Fruit fly (Drosophila melanogaster): ENCODE data around the gene indra.
A peak's percentile ranks its signal among the peaks of the same experiment; 100 is the strongest.

The indra gene

DNA sequence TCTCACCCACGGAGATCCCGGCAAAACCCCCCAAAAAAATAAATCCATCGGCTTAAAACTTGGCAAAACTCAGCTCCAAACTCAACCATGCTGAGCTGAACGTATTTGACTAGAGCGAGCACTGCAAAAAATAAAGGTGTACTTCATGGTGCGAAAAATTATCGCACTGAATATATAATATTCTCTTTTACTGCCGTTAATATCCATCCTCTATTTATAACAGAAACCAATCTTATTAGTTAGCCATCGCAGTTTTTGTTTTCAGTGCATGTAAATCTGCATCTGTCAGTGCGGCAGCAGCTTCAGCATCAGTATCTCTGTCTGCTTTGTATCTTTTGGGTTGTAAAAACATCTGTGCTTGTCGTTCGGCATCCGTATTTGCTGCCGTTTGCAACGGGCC is 28.7 kb upstream of the indra start (continued):
- TF ChIP-seq sim (GFP tag; IDR thresholded peaks at IDR 0.05) (no peak), knrl (GFP tag; IDR thresholded peaks at IDR 0.05; ENCODE audit: partially characterized antibody) (no peak), grn (GFP tag; optimal IDR thresholded peaks at IDR 0.05) (no peak), ro (GFP tag; IDR thresholded peaks at IDR 0.05) (no peak), insv (GFP tag; optimal IDR thresholded peaks at IDR 0.05) (no peak), Bteb2 (GFP tag; optimal IDR thresholded peaks at IDR 0.05) (no peak), HmgZ (tag; optimal IDR thresholded peaks at IDR 0.05) (no peak), fu2 (GFP tag; optimal IDR thresholded peaks at IDR 0.05) (no peak), bigmax (GFP tag; optimal IDR thresholded peaks at IDR 0.05) (no peak), CG11696 (GFP tag; IDR thresholded peaks at IDR 0.05) (no peak), h (optimal IDR thresholded peaks at IDR 0.05) (no peak), zfh1 (GFP tag; IDR thresholded peaks at IDR 0.05) (no peak), CG9817 (tag; optimal IDR thresholded peaks at IDR 0.05) (no peak), ftz-f1 (GFP tag; optimal IDR thresholded peaks at IDR 0.05) (no peak), BtbVII (GFP tag; optimal IDR thresholded peaks at IDR 0.05) (no peak), sisA (GFP tag; IDR thresholded peaks at IDR 0.05) (peak; percentile 23; the same call in 1 of the 2 replicates), Antp (GFP tag; optimal IDR thresholded peaks at IDR 0.05) (peak; percentile 14), CG8478 (optimal IDR thresholded peaks at IDR 0.05) (no peak), CG42726 (GFP tag; IDR thresholded peaks at IDR 0.05; ENCODE audit: partially characterized antibody) (no peak), CG14441 (GFP tag; IDR thresholded peaks at IDR 0.05) (peak; percentile 60), Ssrp (tag; optimal IDR thresholded peaks at IDR 0.05) (peak; percentile 29), D19B (GFP tag; optimal IDR thresholded peaks at IDR 0.05) (no peak), gro (GFP tag; optimal IDR thresholded peaks at IDR 0.05) (no peak), CG7786 (GFP tag; optimal IDR thresholded peaks at IDR 0.05) (no peak), grau (tag; optimal IDR thresholded peaks at IDR 0.05) (peak; percentile 24), CG13287 (GFP tag; IDR thresholded peaks at IDR 0.05; ENCODE audit: partially characterized antibody) (no peak), Dek (tag; optimal IDR thresholded peaks at IDR 0.05) (no peak), corto (GFP tag; optimal IDR thresholded peaks at IDR 0.05) (no peak), CG4404 (GFP tag; IDR thresholded peaks at IDR 0.05) (no peak), nau (GFP tag; optimal IDR thresholded peaks at IDR 0.05) (no peak), CG1024 (GFP tag; IDR thresholded peaks at IDR 0.05) (peak; percentile 30; the same call in 1 of the 2 replicates), CG4820 (GFP tag; optimal IDR thresholded peaks at IDR 0.05) (peak; percentile 26), Meics (GFP tag; optimal IDR thresholded peaks at IDR 0.05) (no peak), Hey (tag; optimal IDR thresholded peaks at IDR 0.05) (no peak), cad (GFP tag; optimal IDR thresholded peaks at IDR 0.05) (no peak), CG4360 (GFP tag; IDR thresholded peaks at IDR 0.05) (no peak), CG10267 (tag; optimal IDR thresholded peaks at IDR 0.05) (no peak), CG17385 (GFP tag; optimal IDR thresholded peaks at IDR 0.05) (peak; percentile 18), mld (GFP tag; IDR thresholded peaks at IDR 0.05; ENCODE audit: partially characterized antibody) (no peak), odd (GFP tag; optimal IDR thresholded peaks at IDR 0.05) (no peak), CG7963 (GFP tag; IDR thresholded peaks at IDR 0.05; ENCODE audit: partially characterized antibody) (no peak), CG12236 (GFP tag; optimal IDR thresholded peaks at IDR 0.05) (no peak), zen (tag; optimal IDR thresholded peaks at IDR 0.05) (no peak), CG8765 (GFP tag; IDR thresholded peaks at IDR 0.05) (no peak), CG11456 (GFP tag; IDR thresholded peaks at IDR 0.05) (no peak), CG6689 (GFP tag; IDR thresholded peaks at IDR 0.05) (no peak), ssp (GFP tag; IDR thresholded peaks at IDR 0.05) (no peak), CHES-1-like (GFP tag; optimal IDR thresholded peaks at IDR 0.05) (no peak), dimm (GFP tag; IDR thresholded peaks at IDR 0.05) (no peak), CG13123 (GFP tag; optimal IDR thresholded peaks at IDR 0.05) (no peak), Adf1 (GFP tag; IDR thresholded peaks at IDR 0.05) (no peak), ase (GFP tag; IDR thresholded peaks at IDR 0.05) (no peak), bowl (GFP tag; IDR thresholded peaks at IDR 0.05) (0 out of 2 replicates have a peak, but pooled peaks have one; percentile 13)

Data from whole organism, embryonic.